1 fruit fly cellular context compared by ENCODE assay signal in genomic region chrX:9159736-9160135, dm6.
TF ChIP-seq lines count a peak whose summit lies in the region.

Gene NdufA3 (minus strand): TSS chrX:9160052.

TF ChIP-seq in whole organism, embryonic, 481 proteins besides CTCF, POLR2A, EP300 and RAD21 (continued from another document):
- no peak for TF ChIP-seq Ets97D (GFP tag; optimal IDR thresholded peaks at IDR 0.05; lab: Kevin White, UChicago)
- no peak for TF ChIP-seq CG12769 (tag; optimal IDR thresholded peaks at IDR 0.05; lab: Kevin White, UChicago)
- TF ChIP-seq row (GFP tag; IDR thresholded peaks at IDR 0.05; lab: Robert Waterston, UW), result peak; percentile 67
- TF ChIP-seq Doc2 (GFP tag; IDR thresholded peaks at IDR 0.05; lab: Robert Waterston, UW), result no peak
- TF ChIP-seq CG15696 (tag; optimal IDR thresholded peaks at IDR 0.05; lab: Kevin White, UChicago), result no peak
- no peak for TF ChIP-seq CG2202 (tag; optimal IDR thresholded peaks at IDR 0.05; lab: Kevin White, UChicago)
- peak; percentile 77 for TF ChIP-seq sna (GFP tag; IDR thresholded peaks at IDR 0.05; lab: Robert Waterston, UW; ENCODE audit: partially characterized antibody)
- TF ChIP-seq CG32532 (GFP tag; IDR thresholded peaks at IDR 0.05; lab: Robert Waterston, UW), result no peak
- no peak for TF ChIP-seq Gug (GFP tag; IDR thresholded peaks at IDR 0.05; lab: Robert Waterston, UW)
- TF ChIP-seq CG13894 (tag; optimal IDR thresholded peaks at IDR 0.05; lab: Kevin White, UChicago), result no peak
- TF ChIP-seq Kr (GFP tag; optimal IDR thresholded peaks at IDR 0.05; lab: Kevin White, UChicago), result no peak
- no peak for TF ChIP-seq CG6254 (GFP tag; optimal IDR thresholded peaks at IDR 0.05; lab: Kevin White, UChicago)
- TF ChIP-seq Ptx1 (GFP tag; IDR thresholded peaks at IDR 0.05; lab: Robert Waterston, UW), result no peak
- TF ChIP-seq CG3995 (GFP tag; optimal IDR thresholded peaks at IDR 0.05; lab: Kevin White, UChicago), result peak; percentile 85
- no peak for TF ChIP-seq pan (optimal IDR thresholded peaks at IDR 0.05; lab: Kevin White, UChicago)
- TF ChIP-seq pan (GFP tag; optimal IDR thresholded peaks at IDR 0.05 in 1 of 2, IDR thresholded peaks at IDR 0.05 in 1 of 2), result no peak
- TF ChIP-seq ERR (GFP tag; optimal IDR thresholded peaks at IDR 0.05; lab: Kevin White, UChicago), result no peak
- no peak for TF ChIP-seq CG31224 (GFP tag; IDR thresholded peaks at IDR 0.05; lab: Robert Waterston, UW)
- no peak for TF ChIP-seq CG18599 (GFP tag; optimal IDR thresholded peaks at IDR 0.05; lab: Kevin White, UChicago)
- TF ChIP-seq amos (GFP tag; IDR thresholded peaks at IDR 0.05; lab: Robert Waterston, UW; ENCODE audit: partially characterized antibody), result peak; percentile 89
- TF ChIP-seq ATbp (GFP tag; optimal IDR thresholded peaks at IDR 0.05; lab: Kevin White, UChicago), result no peak
- TF ChIP-seq yki (optimal IDR thresholded peaks at IDR 0.05; lab: Kevin White, UChicago), result no peak
- TF ChIP-seq emc (GFP tag; optimal IDR thresholded peaks at IDR 0.05; lab: Kevin White, UChicago), result no peak
- TF ChIP-seq CG4328 (GFP tag; optimal IDR thresholded peaks at IDR 0.05; lab: Kevin White, UChicago), result no peak
- peak; percentile 16 for TF ChIP-seq Myb (GFP tag; optimal IDR thresholded peaks at IDR 0.05; lab: Kevin White, UChicago)
- no peak for TF ChIP-seq h (optimal IDR thresholded peaks at IDR 0.05; lab: Kevin White, UChicago)
- TF ChIP-seq mirr (GFP tag; optimal IDR thresholded peaks at IDR 0.05; lab: Kevin White, UChicago), result no peak
- TF ChIP-seq CG8765 (GFP tag; IDR thresholded peaks at IDR 0.05; lab: Robert Waterston, UW), result no peak
- no peak for TF ChIP-seq CG4617 (GFP tag; optimal IDR thresholded peaks at IDR 0.05; lab: Kevin White, UChicago; ENCODE audit: borderline replicate concordance)
- peak; percentile 8; the same call in 1 of the 2 replicates for TF ChIP-seq slbo (GFP tag; IDR thresholded peaks at IDR 0.05; lab: Robert Waterston, UW)
- no peak for TF ChIP-seq stc (GFP tag; IDR thresholded peaks at IDR 0.05; lab: Robert Waterston, UW)
- TF ChIP-seq Aef1 (GFP tag; IDR thresholded peaks at IDR 0.05; lab: Robert Waterston, UW), result no peak
- TF ChIP-seq Opbp (GFP tag; IDR thresholded peaks at IDR 0.05; lab: Robert Waterston, UW; ENCODE audit: partially characterized antibody), result peak; percentile 82
- TF ChIP-seq CG10366 (GFP tag; IDR thresholded peaks at IDR 0.05; lab: Robert Waterston, UW), result no peak
- peak; percentile 41 for TF ChIP-seq CG2116 (GFP tag; optimal IDR thresholded peaks at IDR 0.05; lab: Kevin White, UChicago)
- no peak for TF ChIP-seq CG10462 (GFP tag; optimal IDR thresholded peaks at IDR 0.05; lab: Kevin White, UChicago)
- TF ChIP-seq fu2 (GFP tag; optimal IDR thresholded peaks at IDR 0.05; lab: Kevin White, UChicago), result no peak
- TF ChIP-seq pros (GFP tag; optimal IDR thresholded peaks at IDR 0.05; lab: Kevin White, UChicago), result no peak
- TF ChIP-seq Ada2b (GFP tag; IDR thresholded peaks at IDR 0.05; lab: Robert Waterston, UW), result no peak
- no peak for TF ChIP-seq Bdp1 (GFP tag; optimal IDR thresholded peaks at IDR 0.05; lab: Kevin White, UChicago)
- no peak for TF ChIP-seq jing (GFP tag; optimal IDR thresholded peaks at IDR 0.05; lab: Kevin White, UChicago)
- no peak for TF ChIP-seq lmd (GFP tag; IDR thresholded peaks at IDR 0.05; lab: Robert Waterston, UW)
- TF ChIP-seq dmrt99B (tag; optimal IDR thresholded peaks at IDR 0.05; lab: Kevin White, UChicago), result no peak
- no peak for TF ChIP-seq wek (GFP tag; optimal IDR thresholded peaks at IDR 0.05; lab: Kevin White, UChicago)
- TF ChIP-seq Vsx1 (GFP tag; optimal IDR thresholded peaks at IDR 0.05; lab: Kevin White, UChicago), result no peak
- TF ChIP-seq gro (GFP tag; optimal IDR thresholded peaks at IDR 0.05; lab: Kevin White, UChicago), result no peak
- no peak for TF ChIP-seq CG8290 (GFP tag; optimal IDR thresholded peaks at IDR 0.05; lab: Kevin White, UChicago)
- TF ChIP-seq CG8290 (tag; optimal IDR thresholded peaks at IDR 0.05; lab: Kevin White, UChicago), result peak in 1 of 2 experiments; percentile 19
- TF ChIP-seq CG31388 (GFP tag; optimal IDR thresholded peaks at IDR 0.05; lab: Kevin White, UChicago), result no peak
- TF ChIP-seq CG17186 (GFP tag; optimal IDR thresholded peaks at IDR 0.05; lab: Kevin White, UChicago), result no peak
